Fruit fly (Drosophila melanogaster): ENCODE data around the gene sowah.

The sowah gene

dm6 chr3L:12533392-12534070, 38.8 kb downstream of the sowah start, which contains the start of the genes Tsf2 and CG34242 (continued):
- TF ChIP-seq CG8089 (GFP tag; optimal IDR thresholded peaks at IDR 0.05) (no peak), H15 (GFP tag; IDR thresholded peaks at IDR 0.05) (peak; percentile 81; the same call in 2 of the 3 replicates), CG34422 (GFP tag; IDR thresholded peaks at IDR 0.05) (peak; percentile 92), aop (GFP tag; IDR thresholded peaks at IDR 0.05) (no peak), Hr78 (GFP tag; optimal IDR thresholded peaks at IDR 0.05) (no peak), Oli (tag; optimal IDR thresholded peaks at IDR 0.05) (peak; percentile 23), CG7786 (GFP tag; optimal IDR thresholded peaks at IDR 0.05) (no peak), CG11456 (GFP tag; IDR thresholded peaks at IDR 0.05) (peak; percentile 94), CG4730 (GFP tag; IDR thresholded peaks at IDR 0.05) (peak; percentile 95), ssp (GFP tag; IDR thresholded peaks at IDR 0.05) (peak; percentile 88), amos (GFP tag; IDR thresholded peaks at IDR 0.05; ENCODE audit: partially characterized antibody) (no peak), Hand (GFP tag; optimal IDR thresholded peaks at IDR 0.05) (no peak), Hr51 (GFP tag; optimal IDR thresholded peaks at IDR 0.05) (no peak), fd3F (GFP tag; optimal IDR thresholded peaks at IDR 0.05) (peak; percentile 6), nau (GFP tag; optimal IDR thresholded peaks at IDR 0.05) (peak; percentile 51), CG4404 (GFP tag; IDR thresholded peaks at IDR 0.05) (peak; percentile 78), maf-S (GFP tag; optimal IDR thresholded peaks at IDR 0.05) (no peak), tx (GFP tag; optimal IDR thresholded peaks at IDR 0.05) (no peak), sna (GFP tag; IDR thresholded peaks at IDR 0.05; ENCODE audit: partially characterized antibody) (no peak), slbo (GFP tag; IDR thresholded peaks at IDR 0.05) (peak; percentile 69), HHEX (GFP tag; optimal IDR thresholded peaks at IDR 0.05) (peak; percentile 74), CG10431 (GFP tag; optimal IDR thresholded peaks at IDR 0.05) (no peak), CTCF (GFP tag; optimal IDR thresholded peaks at IDR 0.05) (peak; percentile 10), tup (GFP tag; optimal IDR thresholded peaks at IDR 0.05) (peak; percentile 60), Awh (GFP tag; IDR thresholded peaks at IDR 0.05) (peak; percentile 96), CG12299 (tag; optimal IDR thresholded peaks at IDR 0.05) (peak; percentile 16), sd (tag; optimal IDR thresholded peaks at IDR 0.05) (no peak), phol (tag; optimal IDR thresholded peaks at IDR 0.05) (peak; percentile 92), CG10654 (GFP tag; optimal IDR thresholded peaks at IDR 0.05) (peak; percentile 81), Camta (GFP tag; optimal IDR thresholded peaks at IDR 0.05) (no peak), HLH54F (GFP tag; optimal IDR thresholded peaks at IDR 0.05) (no peak), Nf-YB (GFP tag; optimal IDR thresholded peaks at IDR 0.05) (no peak), CG12155 (GFP tag; optimal IDR thresholded peaks at IDR 0.05) (peak; percentile 1), Usf (GFP tag; optimal IDR thresholded peaks at IDR 0.05) (no peak), fd96Cb (tag; optimal IDR thresholded peaks at IDR 0.05) (peak; percentile 92), Ada2b (GFP tag; IDR thresholded peaks at IDR 0.05) (peak; percentile 95), CG12391 (tag; optimal IDR thresholded peaks at IDR 0.05) (peak; percentile 53), CG14014 (GFP tag; IDR thresholded peaks at IDR 0.05) (peak; percentile 94), CG32767 (GFP tag; IDR thresholded peaks at IDR 0.05) (no peak), ap (GFP tag; IDR thresholded peaks at IDR 0.05) (peak; percentile 94), CG10209 (GFP tag; optimal IDR thresholded peaks at IDR 0.05) (peak; percentile 4), Side (GFP tag; optimal IDR thresholded peaks at IDR 0.05) (no peak), tll (GFP tag; optimal IDR thresholded peaks at IDR 0.05) (no peak), grn (GFP tag; optimal IDR thresholded peaks at IDR 0.05) (no peak), CG9727 (GFP tag; optimal IDR thresholded peaks at IDR 0.05) (no peak), dati (GFP tag; IDR thresholded peaks at IDR 0.05) (no peak), vvl (GFP tag; IDR thresholded peaks at IDR 0.05) (peak; percentile 96), dpn (GFP tag; optimal IDR thresholded peaks at IDR 0.05) (peak in 1 of 2 experiments; percentile 6), CG7271 (tag; optimal IDR thresholded peaks at IDR 0.05) (peak; percentile 76), CG12659 (GFP tag; optimal IDR thresholded peaks at IDR 0.05) (peak; percentile 56)
